Worm (Caenorhabditis elegans) whole organism, L3 larva: ENCODE data around the gene epg-4.

Experiments
- R02D3.7 ChIP-seq: fragments of 150-350 bp; optimal IDR thresholded peaks from 2 replicates; lab custom pipeline; 2014; ENCODE audit warnings: missing biosample characterization, missing genetic modification characterization
- ZK546.5 ChIP-seq: sonication (generic microtip); optimal IDR thresholded peaks from 2 replicates; lab custom pipeline; 2017; ENCODE audit warnings: missing biosample characterization, missing genetic modification characterization
- aly-2 ChIP-seq: fragments of 150-350 bp; optimal IDR thresholded peaks from 2 replicates; lab custom pipeline; 2014; ENCODE audit warnings: missing biosample characterization, missing genetic modification characterization
- ama-1 ChIP-seq: fragments of 150-350 bp; optimal IDR thresholded peaks from 2 replicates; lab custom pipeline; 2018
- ceh-16 ChIP-seq: sonication (generic microtip); optimal IDR thresholded peaks from 2 replicates; lab custom pipeline; 2017; ENCODE audit warnings: missing biosample characterization, missing genetic modification characterization
- ceh-28 ChIP-seq: fragments of 150-350 bp; optimal IDR thresholded peaks from 2 replicates; lab custom pipeline; 2014; ENCODE audit warnings: missing biosample characterization, missing genetic modification reagents, missing genetic modification characterization
- ceh-82 ChIP-seq: fragments of 150-350 bp; optimal IDR thresholded peaks from 2 replicates; lab custom pipeline; 2014; ENCODE audit warnings: missing biosample characterization, missing genetic modification characterization
- ceh-9 ChIP-seq: sonication (generic microtip); optimal IDR thresholded peaks from 2 replicates; lab custom pipeline; 2018; ENCODE audit warnings: missing biosample characterization, missing genetic modification characterization
- daf-12 ChIP-seq: fragments of 150-350 bp; optimal IDR thresholded peaks from 2 replicates; lab custom pipeline; 2014; ENCODE audit warnings: missing biosample characterization, missing genetic modification reagents, missing genetic modification characterization
- egl-27 ChIP-seq: sonication (generic microtip); optimal IDR thresholded peaks from 4 replicates; lab custom pipeline; 2017; ENCODE audit warnings: missing biosample characterization, missing genetic modification reagents, missing genetic modification characterization
- egl-5 ChIP-seq: fragments of 150-350 bp; optimal IDR thresholded peaks from 2 replicates; lab custom pipeline; 2017; ENCODE audit warnings: missing biosample characterization, missing genetic modification reagents, missing genetic modification characterization, inconsistent platforms
- elt-1 ChIP-seq: fragments of 150-350 bp; optimal IDR thresholded peaks from 2 replicates; lab custom pipeline; 2014; ENCODE audit warnings: missing biosample characterization, missing genetic modification characterization
- elt-2 ChIP-seq: sonication (generic microtip); optimal IDR thresholded peaks from 2 replicates; lab custom pipeline; 2016; ENCODE audit warnings: missing genetic modification reagents, mild to moderate bottlenecking, missing genetic modification characterization, missing compliant biosample characterization
- elt-3 ChIP-seq, 3 experiments: fragments of 150-350 bp in 1 of 3; sonication (generic microtip) in 2 of 3; optimal IDR thresholded peaks; 2 replicates in 2 of 3; 4 replicates in 1 of 3; lab custom pipeline; 2014 to 2017; ENCODE audit warnings: missing biosample characterization in 3 of 3, missing genetic modification characterization in 3 of 3
- eor-1 ChIP-seq, 2 experiments: fragments of 150-350 bp; optimal IDR thresholded peaks; 2 replicates each; lab custom pipeline; 2014 to 2018; ENCODE audit warnings: missing biosample characterization in 2 of 2, missing genetic modification characterization in 2 of 2
- fkh-10 ChIP-seq: sonication (generic microtip); optimal IDR thresholded peaks from 2 replicates; lab custom pipeline; 2017; ENCODE audit warnings: missing biosample characterization, missing genetic modification reagents, missing genetic modification characterization
- fkh-2 ChIP-seq: fragments of 150-350 bp; optimal IDR thresholded peaks from 2 replicates; lab custom pipeline; 2014; ENCODE audit warnings: missing biosample characterization, missing genetic modification reagents, missing genetic modification characterization
- fos-1 ChIP-seq: fragments of 150-350 bp; optimal IDR thresholded peaks from 2 replicates; lab custom pipeline; 2014; ENCODE audit warnings: missing biosample characterization, missing genetic modification characterization
- hmg-11 ChIP-seq: sonication (generic microtip); optimal IDR thresholded peaks from 2 replicates; lab custom pipeline; 2016; ENCODE audit warnings: missing genetic modification characterization, missing compliant biosample characterization
- jun-1 ChIP-seq: fragments of 150-350 bp; optimal IDR thresholded peaks from 2 replicates; lab custom pipeline; 2014; ENCODE audit warnings: missing biosample characterization, missing genetic modification reagents, missing genetic modification characterization
- lin-15B ChIP-seq: fragments of 150-350 bp; optimal IDR thresholded peaks from 2 replicates; lab custom pipeline; 2014; ENCODE audit warnings: missing biosample characterization, missing genetic modification characterization
- lin-39 ChIP-seq: fragments of 150-350 bp; optimal IDR thresholded peaks from 2 replicates; lab custom pipeline; 2018; ENCODE audit warnings: missing biosample characterization, missing genetic modification reagents, missing genetic modification characterization
- lsy-12 ChIP-seq: sonication (generic microtip); optimal IDR thresholded peaks from 2 replicates; lab custom pipeline; 2016; ENCODE audit warnings: mild to moderate bottlenecking, missing genetic modification characterization, missing compliant biosample characterization
- mdl-1 ChIP-seq: fragments of 150-350 bp; optimal IDR thresholded peaks from 2 replicates; lab custom pipeline; 2014; ENCODE audit warnings: missing biosample characterization, missing genetic modification characterization
- nfya-1 ChIP-seq: sonication (generic microtip); optimal IDR thresholded peaks from 2 replicates; lab custom pipeline; 2017; ENCODE audit warnings: missing genetic modification characterization, mild to moderate bottlenecking, missing compliant biosample characterization, antibody characterized with exemption, moderate library complexity; ENCODE audit not compliant: insufficient read depth
- nhr-11 ChIP-seq: fragments of 150-350 bp; optimal IDR thresholded peaks from 2 replicates; lab custom pipeline; 2014; ENCODE audit warnings: missing biosample characterization, missing genetic modification characterization
- nhr-12 ChIP-seq: fragments of 150-350 bp; optimal IDR thresholded peaks from 2 replicates; lab custom pipeline; 2014; ENCODE audit warnings: missing biosample characterization, missing genetic modification characterization
- nhr-23 ChIP-seq: fragments of 150-350 bp; optimal IDR thresholded peaks from 2 replicates; lab custom pipeline; 2014; ENCODE audit warnings: missing biosample characterization, missing genetic modification reagents, missing genetic modification characterization
- nhr-237 ChIP-seq: fragments of 150-350 bp; optimal IDR thresholded peaks from 2 replicates; lab custom pipeline; 2014; ENCODE audit warnings: missing biosample characterization, missing genetic modification characterization
- nhr-25 ChIP-seq: sonication (generic microtip); optimal IDR thresholded peaks from 2 replicates; lab custom pipeline; 2017; ENCODE audit warnings: missing biosample characterization, missing genetic modification characterization
- nhr-28 ChIP-seq: fragments of 150-350 bp; optimal IDR thresholded peaks from 2 replicates; lab custom pipeline; 2014; ENCODE audit warnings: missing biosample characterization, missing genetic modification characterization
- nhr-43 ChIP-seq: sonication (generic microtip); optimal IDR thresholded peaks from 2 replicates; lab custom pipeline; 2016; ENCODE audit warnings: mild to moderate bottlenecking, missing genetic modification characterization, missing compliant biosample characterization; ENCODE audit not compliant: poor library complexity, severe bottlenecking
- nhr-67 ChIP-seq: fragments of 150-350 bp; optimal IDR thresholded peaks from 2 replicates; lab custom pipeline; 2014; ENCODE audit warnings: missing biosample characterization, missing genetic modification characterization
- nhr-76 ChIP-seq: fragments of 150-350 bp; sonication (generic microtip); optimal IDR thresholded peaks from 5 replicates; lab custom pipeline; 2014; ENCODE audit warnings: missing biosample characterization, missing genetic modification characterization
- nhr-77 ChIP-seq: fragments of 150-350 bp; optimal IDR thresholded peaks from 2 replicates; lab custom pipeline; 2014; ENCODE audit warnings: missing biosample characterization, missing genetic modification characterization
- pha-4 ChIP-seq: fragments of 150-350 bp; optimal IDR thresholded peaks from 2 replicates; lab custom pipeline; 2014; ENCODE audit warnings: missing biosample characterization, missing genetic modification reagents, missing genetic modification characterization
- pqm-1 ChIP-seq: fragments of 150-350 bp; optimal IDR thresholded peaks from 2 replicates; lab custom pipeline; 2017; ENCODE audit warnings: missing biosample characterization, missing genetic modification characterization, inconsistent platforms
- sea-2 ChIP-seq: fragments of 150-350 bp; sonication (generic microtip); optimal IDR thresholded peaks from 4 replicates; lab custom pipeline; 2014; ENCODE audit warnings: missing biosample characterization, missing genetic modification reagents, missing genetic modification characterization
- skn-1 ChIP-seq: fragments of 150-350 bp; optimal IDR thresholded peaks from 2 replicates; lab custom pipeline; 2014; ENCODE audit warnings: missing biosample characterization, missing genetic modification characterization
- snpc-4 ChIP-seq: fragments of 150-350 bp; optimal IDR thresholded peaks from 2 replicates; lab custom pipeline; 2014; ENCODE audit warnings: missing biosample characterization, missing genetic modification characterization
- tbx-2 ChIP-seq: sonication (generic microtip); optimal IDR thresholded peaks from 2 replicates; lab custom pipeline; 2016; ENCODE audit warnings: mild to moderate bottlenecking, missing genetic modification characterization, missing compliant biosample characterization
- unc-39 ChIP-seq: sonication (generic microtip); optimal IDR thresholded peaks from 4 replicates; lab custom pipeline; 2017; ENCODE audit warnings: missing biosample characterization, missing genetic modification characterization
- unc-62 ChIP-seq: fragments of 150-350 bp; sonication (generic microtip); optimal IDR thresholded peaks from 4 replicates; lab custom pipeline; 2014; ENCODE audit warnings: missing biosample characterization, missing genetic modification reagents, missing genetic modification characterization
- zag-1 ChIP-seq: fragments of 150-350 bp; optimal IDR thresholded peaks from 2 replicates; lab custom pipeline; 2014; ENCODE audit warnings: missing biosample characterization, missing genetic modification characterization
- ztf-11 ChIP-seq: fragments of 150-350 bp; optimal IDR thresholded peaks from 2 replicates; lab custom pipeline; 2014; ENCODE audit warnings: missing biosample characterization, missing genetic modification characterization
- ztf-4 ChIP-seq: fragments of 150-350 bp; optimal IDR thresholded peaks from 2 replicates; lab custom pipeline; 2014; ENCODE audit warnings: missing biosample characterization, missing genetic modification characterization

epg-4 gene

DNA sequence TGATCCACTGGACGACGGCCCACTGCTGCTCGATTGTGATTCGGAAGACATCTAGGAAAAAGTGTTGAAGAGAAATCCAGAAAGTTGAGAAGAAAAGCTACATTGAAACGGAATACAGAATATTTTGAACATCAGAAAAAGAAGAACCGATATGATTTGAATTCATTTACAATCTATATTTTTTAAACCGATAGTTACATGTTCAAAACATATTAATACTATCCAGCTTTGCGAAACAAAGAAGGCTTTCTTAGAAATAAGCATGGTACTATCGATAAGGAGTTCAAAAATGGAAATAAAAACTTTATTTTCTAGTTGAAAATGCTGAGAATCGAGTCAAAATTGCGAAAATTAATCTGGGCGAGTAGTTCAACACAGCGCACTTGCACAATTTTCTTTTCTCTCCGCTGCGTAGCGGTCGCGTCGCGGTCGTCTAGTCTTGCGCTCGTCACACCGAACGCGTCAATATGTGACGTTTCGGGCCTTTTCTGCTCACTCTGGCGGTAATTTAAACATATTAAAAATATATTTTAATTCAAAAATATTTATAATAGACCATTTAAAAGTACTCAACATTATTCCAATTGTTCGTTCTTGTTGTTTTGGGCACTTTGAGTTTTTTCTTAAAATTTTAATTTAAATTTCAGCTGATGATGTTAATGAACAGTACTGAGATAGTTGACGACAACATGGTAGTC, 19.8 kb upstream of the epg-4 start, which contains the start of the genes syf-2 and K04G7.1 (continued):
- peak; percentile 47 for TF ChIP-seq ceh-82
- no peak for TF ChIP-seq ceh-9
- peak; percentile 29 for TF ChIP-seq pqm-1 (tag; lab: Kevin White, UChicago)
- TF ChIP-seq unc-62 (GFP tag; lab: Kevin White, UChicago): peak; percentile 53
- peak in 1 of 3 experiments; percentile 14 for TF ChIP-seq elt-3 (tag; optimal IDR thresholded peaks at IDR 0.05; lab: Kevin White, UChicago)
- peak; percentile 74 for TF ChIP-seq elt-2 (tag; lab: Kevin White, UChicago)
- no peak for TF ChIP-seq sea-2 (GFP tag; lab: Kevin White, UChicago)
- peak; percentile 90 for TF ChIP-seq snpc-4 (tag; lab: Kevin White, UChicago)
- TF ChIP-seq nhr-77 (tag; lab: Kevin White, UChicago): no peak
- no peak for TF ChIP-seq nhr-237 (tag; lab: Kevin White, UChicago)
- TF ChIP-seq ztf-4 (tag; lab: Kevin White, UChicago): no peak
- TF ChIP-seq fkh-2: no peak
- TF ChIP-seq fos-1: no peak
- no peak for TF ChIP-seq ztf-11 (tag; lab: Kevin White, UChicago)
- TF ChIP-seq elt-1 (tag; lab: Kevin White, UChicago): peak; percentile 59
- no peak for TF ChIP-seq nhr-76 (tag; lab: Kevin White, UChicago)
- peak; percentile 57 for TF ChIP-seq egl-5
- TF ChIP-seq aly-2 (tag; lab: Kevin White, UChicago): no peak

DNA sequence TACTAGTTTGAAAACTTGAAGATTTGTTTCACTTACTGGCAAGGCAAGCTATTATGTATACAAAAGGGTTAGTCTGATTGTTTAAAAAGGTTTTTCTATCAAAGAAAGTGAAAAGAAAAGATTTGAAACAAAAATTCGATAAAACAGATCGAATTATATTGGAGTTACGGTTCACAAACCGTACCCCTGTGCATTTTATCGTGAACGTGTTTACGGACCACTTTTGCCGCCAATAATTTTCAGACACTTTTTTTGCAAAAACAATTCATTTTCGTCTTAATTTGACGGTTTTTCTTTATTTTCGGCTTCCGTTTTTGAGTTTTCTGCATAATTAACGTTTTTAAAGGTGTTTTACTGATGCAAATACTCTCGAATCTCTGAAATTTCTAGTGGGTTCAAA, 16.7 kb upstream of the epg-4 start:
- TF ChIP-seq lin-39 (tag; lab: Kevin White, UChicago) (no peak), ceh-9 (no peak), tbx-2 (tag; lab: Kevin White, UChicago) (no peak), nhr-237 (tag; lab: Kevin White, UChicago) (no peak)

- no peak for TF ChIP-seq nhr-67 (tag; lab: Kevin White, UChicago)
- TF ChIP-seq egl-5: peak; percentile 44
- peak; percentile 50 for TF ChIP-seq nfya-1 (tag; lab: Kevin White, UChicago)
- no peak for TF ChIP-seq nhr-25
- no peak for TF ChIP-seq fkh-2
- TF ChIP-seq ceh-82: no peak
- TF ChIP-seq nhr-76 (tag; lab: Kevin White, UChicago): no peak
- no peak for TF ChIP-seq nhr-237 (tag; lab: Kevin White, UChicago)
- no peak for TF ChIP-seq eor-1 (tag; optimal IDR thresholded peaks at IDR 0.05; lab: Kevin White, UChicago)
- TF ChIP-seq nhr-43: no peak
- TF ChIP-seq R02D3.7 (tag; lab: Kevin White, UChicago): no peak
- no peak for TF ChIP-seq hmg-11 (tag; lab: Kevin White, UChicago)
- TF ChIP-seq mdl-1: peak; percentile 58
- no peak for TF ChIP-seq nhr-77 (tag; lab: Kevin White, UChicago)
- no peak for TF ChIP-seq unc-39 (tag; lab: Kevin White, UChicago)
- TF ChIP-seq aly-2 (tag; lab: Kevin White, UChicago): no peak
- TF ChIP-seq jun-1 (tag; lab: Kevin White, UChicago): peak; percentile 82
- TF ChIP-seq elt-2 (tag; lab: Kevin White, UChicago): peak; percentile 97
- TF ChIP-seq lsy-12 (tag; lab: Kevin White, UChicago): peak; percentile 27
- TF ChIP-seq nhr-23 (tag; lab: Kevin White, UChicago): no peak
- TF ChIP-seq sea-2 (GFP tag; lab: Kevin White, UChicago): no peak
- no peak for TF ChIP-seq nhr-11 (tag; lab: Kevin White, UChicago)
- TF ChIP-seq ceh-9: no peak
- TF ChIP-seq pha-4 (tag; lab: Kevin White, UChicago): peak; percentile 70
- peak; percentile 18 for TF ChIP-seq fos-1
- peak; percentile 42 for TF ChIP-seq lin-15B (tag; lab: Kevin White, UChicago)
- TF ChIP-seq ztf-4 (tag; lab: Kevin White, UChicago): no peak
- no peak for TF ChIP-seq elt-3 (tag; optimal IDR thresholded peaks at IDR 0.05; lab: Kevin White, UChicago)
- TF ChIP-seq ceh-16 (tag; lab: Kevin White, UChicago): no peak
- TF ChIP-seq ZK546.5 (tag; lab: Kevin White, UChicago): no peak
- TF ChIP-seq pqm-1 (tag; lab: Kevin White, UChicago): peak; percentile 97
- no peak for TF ChIP-seq elt-1 (tag; lab: Kevin White, UChicago)
- TF ChIP-seq ama-1 (lab: Kevin White, UChicago): no peak
- peak; percentile 72 for TF ChIP-seq skn-1
- TF ChIP-seq lin-39 (tag; lab: Kevin White, UChicago): peak; percentile 5
- peak; percentile 37 for TF ChIP-seq snpc-4 (tag; lab: Kevin White, UChicago)
- no peak for TF ChIP-seq fkh-10 (GFP tag; lab: Kevin White, UChicago)
- no peak for TF ChIP-seq nhr-12 (tag; lab: Kevin White, UChicago)
- no peak for TF ChIP-seq egl-27
- TF ChIP-seq nhr-28 (tag; lab: Kevin White, UChicago): no peak
- TF ChIP-seq tbx-2 (tag; lab: Kevin White, UChicago): no peak
- peak; percentile 38 for TF ChIP-seq ceh-28
- TF ChIP-seq zag-1 (tag; lab: Kevin White, UChicago): no peak
- TF ChIP-seq daf-12 (tag; lab: Kevin White, UChicago): no peak
- no peak for TF ChIP-seq ztf-11 (tag; lab: Kevin White, UChicago)
- no peak for TF ChIP-seq unc-62 (GFP tag; lab: Kevin White, UChicago)
Observed at ce11 chrIII:7165816-7166229, 16.1 kb upstream of the epg-4 start.
